Worm (Caenorhabditis elegans): ENCODE measurements around the gene srx-14.

DNA sequence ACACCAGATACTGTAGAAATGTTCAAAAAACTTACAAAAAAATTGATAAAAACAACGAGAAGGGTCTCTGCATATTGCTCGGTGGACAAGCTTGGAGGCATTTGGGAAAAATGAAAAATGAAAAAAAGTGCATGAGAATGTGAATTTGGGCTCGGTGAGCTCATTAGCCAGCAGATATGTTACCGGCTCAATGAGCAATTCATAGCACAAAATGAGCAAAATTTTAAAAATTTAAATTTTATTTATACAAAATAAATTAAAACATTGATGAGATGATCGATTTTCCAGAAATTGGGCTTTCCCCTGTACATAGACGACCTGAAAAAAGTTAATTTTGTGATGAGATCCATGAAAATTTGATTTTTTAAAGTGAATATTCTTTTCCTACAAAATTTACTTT is at the start of gene srx-14:
- TF ChIP-seq dve-1 (tag; optimal IDR thresholded peaks at IDR 0.05), result no peak
- TF ChIP-seq pha-4 (tag; optimal IDR thresholded peaks at IDR 0.05), result no peak
- TF ChIP-seq elt-2 (tag; optimal IDR thresholded peaks at IDR 0.05), result no peak

Measured in whole organism, late embryonic.